Worm (Caenorhabditis elegans) whole organism, midembryonic: ENCODE measurements around the gene sdz-1.

Source experiments
- flt-1 ChIP-seq: fragments of 200-800 bp; sonication (Bioruptor generic); IDR thresholded peaks from 2 replicates; pipeline ENCODE4 v1.3.6; 2022; ENCODE audit warnings: missing genetic modification characterization, missing compliant biosample characterization
- ref-1 ChIP-seq: fragments of 200-800 bp; sonication (Bioruptor generic); conservative IDR thresholded peaks from 2 replicates; pipeline ENCODE4 v1.3.6; 2022; ENCODE audit warnings: missing genetic modification reagents, missing genetic modification characterization, missing compliant biosample characterization

DNA sequence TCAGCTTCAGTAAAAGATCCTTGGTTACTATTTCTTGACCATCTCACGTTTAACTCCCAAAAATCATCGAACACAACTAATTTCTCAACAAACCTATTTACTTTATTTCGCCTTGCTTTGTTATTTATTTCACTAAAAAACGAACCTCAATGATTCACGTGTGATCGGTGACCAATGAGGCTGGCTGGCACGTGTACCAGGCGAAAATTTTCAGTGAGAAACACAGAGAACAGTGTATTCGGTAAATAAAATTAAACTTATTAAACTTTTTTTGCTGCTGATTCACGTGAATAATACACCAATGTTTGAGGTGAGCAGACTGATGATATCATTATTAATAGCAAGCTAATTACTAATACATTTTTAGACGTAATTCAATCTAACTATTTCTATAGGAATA, 44.7 kb downstream of the sdz-1 start:
- TF ChIP-seq ref-1 (GFP tag; lab: Robert Waterston, UW) (no peak), flt-1 (GFP tag; lab: Robert Waterston, UW) (no peak)
